Worm (Caenorhabditis elegans) whole organism, mixed stage, embryonic: ENCODE data around the gene twk-10.

Experiments used
- M03D4.4 ChIP-seq: sonication (generic microtip); optimal IDR thresholded peaks from 2 replicates; lab custom pipeline; 2017; ENCODE audit warnings: mild to moderate bottlenecking, missing genetic modification characterization, missing compliant biosample characterization
- blmp-1 ChIP-seq: fragments of 150-350 bp; optimal IDR thresholded peaks from 2 replicates; lab custom pipeline; 2014; ENCODE audit warnings: missing biosample characterization, missing genetic modification characterization
- elt-3 ChIP-seq: fragments of 150-350 bp; optimal IDR thresholded peaks from 2 replicates; lab custom pipeline; 2014; ENCODE audit warnings: missing biosample characterization, missing genetic modification characterization
- lin-13 ChIP-seq: fragments of 150-350 bp; optimal IDR thresholded peaks from 2 replicates; lab custom pipeline; 2014; ENCODE audit warnings: missing biosample characterization, missing genetic modification characterization
- mep-1 ChIP-seq: fragments of 150-350 bp; optimal IDR thresholded peaks from 2 replicates; lab custom pipeline; 2017; ENCODE audit warnings: missing biosample characterization, missing genetic modification reagents, missing genetic modification characterization, inconsistent platforms
- nhr-237 ChIP-seq: fragments of 150-350 bp; optimal IDR thresholded peaks from 2 replicates; lab custom pipeline; 2014; ENCODE audit warnings: missing biosample characterization, missing genetic modification characterization
- sem-2 ChIP-seq: fragments of 200-800 bp; sonication (Bioruptor generic); optimal IDR thresholded peaks from 2 replicates; lab custom pipeline; 2018; ENCODE audit warnings: mild to moderate bottlenecking, missing genetic modification characterization, missing compliant biosample characterization
- snpc-4 ChIP-seq: fragments of 150-350 bp; optimal IDR thresholded peaks from 2 replicates; lab custom pipeline; 2014; ENCODE audit warnings: missing biosample characterization, missing genetic modification characterization
- unc-120 ChIP-seq: sonication (generic microtip); optimal IDR thresholded peaks from 2 replicates; lab custom pipeline; 2017; ENCODE audit warnings: missing genetic modification characterization, missing compliant biosample characterization; ENCODE audit not compliant: poor library complexity, severe bottlenecking
- unc-39 ChIP-seq: fragments of 150-350 bp; optimal IDR thresholded peaks from 2 replicates; lab custom pipeline; 2014; ENCODE audit warnings: missing biosample characterization, missing genetic modification characterization

DNA sequence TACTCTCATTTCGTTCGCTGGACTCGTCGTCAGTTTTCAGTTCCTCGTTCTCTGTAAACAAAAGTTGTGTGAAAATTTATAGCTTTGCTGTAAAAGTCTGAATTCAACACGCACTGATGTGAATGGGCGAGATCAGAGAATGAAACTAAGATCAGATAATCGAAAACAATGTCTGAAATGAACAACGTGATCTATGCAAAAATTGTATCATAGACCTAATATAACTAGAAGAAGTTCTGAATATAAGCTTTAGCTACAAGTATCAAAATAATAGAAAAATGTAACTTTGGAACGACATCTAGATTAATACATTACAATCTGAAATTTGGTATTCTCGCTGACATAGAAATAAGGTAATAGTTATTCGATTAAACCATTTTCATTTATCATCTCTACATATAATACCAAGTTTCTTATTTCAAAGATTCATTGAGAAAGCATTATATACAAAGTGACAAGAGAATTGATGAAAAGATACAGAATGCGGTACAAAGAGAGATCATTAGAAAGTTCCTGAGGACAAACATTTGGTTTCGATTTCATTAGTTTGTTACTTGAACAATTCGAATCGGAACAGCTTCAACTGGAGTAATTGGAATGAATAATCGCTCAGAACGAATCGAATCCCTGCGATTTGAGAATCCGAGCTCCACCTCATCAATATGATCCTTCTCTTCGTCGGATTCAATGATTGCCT, 47.9 kb upstream of the twk-10 start, which contains the start of gene moc-2:
- TF ChIP-seq blmp-1 (tag; lab: Kevin White, UChicago) (no peak), snpc-4 (tag; lab: Kevin White, UChicago) (no peak), elt-3 (tag; lab: Kevin White, UChicago) (no peak), unc-39 (tag; lab: Kevin White, UChicago) (no peak), mep-1 (tag; lab: Kevin White, UChicago) (no peak), M03D4.4 (no peak), unc-120 (no peak), lin-13 (tag; lab: Kevin White, UChicago) (no peak), nhr-237 (tag; lab: Kevin White, UChicago) (no peak), sem-2 (GFP tag; lab: Kevin White, UChicago) (no peak)
